Worm (Caenorhabditis elegans): ENCODE measurements around the gene bca-2.
"Not testable (repeated sequence)": the region's sequence is repeated elsewhere in the genome, so short reads cannot be mapped to it uniquely, and the experiment has no call there.

The bca-2 gene

DNA sequence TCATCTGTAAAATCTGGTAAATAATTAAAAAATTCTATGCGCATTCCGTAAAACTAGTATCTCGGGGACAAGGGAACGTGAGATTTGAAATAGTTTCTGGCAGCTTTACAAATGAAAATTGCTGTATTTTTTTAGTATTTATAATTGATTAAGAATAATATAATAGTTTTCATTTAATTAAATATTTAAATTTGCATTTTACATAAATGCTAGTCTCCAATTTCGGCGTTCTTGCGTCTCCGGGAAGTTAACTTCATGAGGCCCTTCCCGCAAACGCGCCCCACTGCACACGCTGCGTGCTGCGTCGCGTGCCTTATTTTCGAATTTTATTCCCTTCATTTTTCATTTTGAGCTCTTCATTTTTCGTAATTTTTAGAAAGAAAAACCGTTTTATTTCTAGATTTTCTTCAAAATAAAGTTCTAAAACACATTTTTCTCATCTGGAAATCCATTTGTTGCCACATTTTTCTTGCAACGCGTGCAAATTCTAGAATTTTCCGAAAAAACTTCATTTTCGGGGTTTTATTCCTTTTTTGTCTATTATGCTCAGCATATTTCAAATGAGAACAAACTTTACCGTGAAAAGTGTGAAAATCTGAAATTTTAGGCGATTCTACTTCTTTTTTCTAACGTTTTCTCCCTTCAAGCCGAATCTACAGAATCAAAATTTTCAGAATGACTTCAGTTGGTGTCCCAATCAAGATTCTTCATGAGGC lies 12.5 kb downstream of the bca-2 start, which contains the start of the genes snx-13 and snr-1 (continued):
- TF ChIP-seq R02D3.7 (tag; optimal IDR thresholded peaks at IDR 0.05) (peak; percentile 29), ceh-16 (tag; optimal IDR thresholded peaks at IDR 0.05) (no peak), nhr-12 (tag; optimal IDR thresholded peaks at IDR 0.05) (no peak), ztf-4 (tag; optimal IDR thresholded peaks at IDR 0.05) (no peak), mdl-1 (tag; optimal IDR thresholded peaks at IDR 0.05) (no peak)

DNA sequence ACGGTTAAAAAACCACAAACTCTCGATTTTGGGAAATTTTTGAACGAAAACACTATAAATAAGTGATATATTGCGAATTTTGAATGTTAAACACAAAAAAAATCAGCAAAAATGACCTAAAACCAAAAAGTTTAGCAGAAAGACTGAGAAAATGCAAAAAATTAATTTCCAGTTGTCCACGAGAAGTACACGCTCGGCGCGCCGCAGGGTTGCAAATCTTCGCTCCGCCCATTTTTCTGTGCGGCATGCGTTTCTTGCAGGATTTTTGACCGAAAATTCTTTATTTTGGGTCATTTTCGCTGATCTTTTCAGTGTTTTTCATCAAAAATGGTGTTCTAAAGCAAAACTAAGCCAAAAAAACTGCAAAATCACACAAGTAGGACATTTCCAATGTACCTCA lies 15.2 kb downstream of the bca-2 start:
- TF ChIP-seq unc-62 (GFP tag; optimal IDR thresholded peaks at IDR 0.05), result no peak
- no peak for TF ChIP-seq unc-39 (tag; optimal IDR thresholded peaks at IDR 0.05)

DNA sequence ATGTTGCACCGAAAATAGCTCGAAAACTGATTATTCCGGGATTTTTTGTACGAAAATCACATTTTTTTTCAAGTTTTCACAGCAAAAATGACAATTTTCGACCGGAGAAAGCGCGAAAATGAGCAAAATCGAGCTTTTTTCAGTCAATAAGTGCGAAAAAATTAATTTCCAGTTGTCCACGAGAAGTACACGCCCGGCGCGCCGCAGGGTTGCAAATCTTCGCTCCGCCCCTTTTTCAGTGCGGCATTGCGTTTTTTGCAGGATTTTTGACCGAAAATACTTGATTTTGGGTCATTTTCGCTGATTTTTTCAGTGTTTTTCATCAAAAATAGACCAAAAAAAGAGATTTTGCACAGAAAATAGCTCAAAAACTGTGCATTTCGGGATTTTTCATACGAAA lies 15.7 kb downstream of the bca-2 start:
- no peak for TF ChIP-seq nhr-12 (tag; optimal IDR thresholded peaks at IDR 0.05)
- no peak for TF ChIP-seq fkh-10 (GFP tag; optimal IDR thresholded peaks at IDR 0.05)
- TF ChIP-seq pha-4 (tag; optimal IDR thresholded peaks at IDR 0.05), result peak; percentile 15
- peak; percentile 46 for TF ChIP-seq lin-15B (tag; optimal IDR thresholded peaks at IDR 0.05)
- no peak for TF ChIP-seq nhr-23 (tag; optimal IDR thresholded peaks at IDR 0.05)
- TF ChIP-seq hmg-11 (tag; optimal IDR thresholded peaks at IDR 0.05), result peak; percentile 12
- TF ChIP-seq snpc-4 (tag; optimal IDR thresholded peaks at IDR 0.05), result no peak
- no peak for TF ChIP-seq nhr-11 (tag; optimal IDR thresholded peaks at IDR 0.05)
- peak; percentile 0 for TF ChIP-seq nfya-1 (tag; optimal IDR thresholded peaks at IDR 0.05; ENCODE audit: insufficient read depth)

- no peak for TF ChIP-seq nhr-77 (tag; optimal IDR thresholded peaks at IDR 0.05)
- no peak for TF ChIP-seq nhr-28 (tag; optimal IDR thresholded peaks at IDR 0.05)
- TF ChIP-seq mml-1 (tag; optimal IDR thresholded peaks at IDR 0.05), result no peak
- TF ChIP-seq ama-1 (optimal IDR thresholded peaks at IDR 0.05), result no peak
- no peak for TF ChIP-seq elt-2 (tag; optimal IDR thresholded peaks at IDR 0.05)
- no peak for TF ChIP-seq lin-39 (tag; optimal IDR thresholded peaks at IDR 0.05)
- TF ChIP-seq aly-2 (tag; optimal IDR thresholded peaks at IDR 0.05), result no peak
Measured at ce11 chrIV:17078649-17079048, 21.4 kb downstream of the bca-2 start, which contains the start of gene Y116A8C.25. Y116A8C.25 (minus strand) TSS chrIV:17078749.

ce11 chrIV:17070791-17071190 lies 29.3 kb downstream of the bca-2 start, which contains the start of gene Y116A8C.24:
Y116A8C.24 (minus strand) TSS chrIV:17070891.
- TF ChIP-seq sea-2 (GFP tag; optimal IDR thresholded peaks at IDR 0.05); nhr-237 (tag; optimal IDR thresholded peaks at IDR 0.05); nhr-43 (tag; optimal IDR thresholded peaks at IDR 0.05; ENCODE audit: poor library complexity, severe bottlenecking): not testable (repeated sequence)

DNA sequence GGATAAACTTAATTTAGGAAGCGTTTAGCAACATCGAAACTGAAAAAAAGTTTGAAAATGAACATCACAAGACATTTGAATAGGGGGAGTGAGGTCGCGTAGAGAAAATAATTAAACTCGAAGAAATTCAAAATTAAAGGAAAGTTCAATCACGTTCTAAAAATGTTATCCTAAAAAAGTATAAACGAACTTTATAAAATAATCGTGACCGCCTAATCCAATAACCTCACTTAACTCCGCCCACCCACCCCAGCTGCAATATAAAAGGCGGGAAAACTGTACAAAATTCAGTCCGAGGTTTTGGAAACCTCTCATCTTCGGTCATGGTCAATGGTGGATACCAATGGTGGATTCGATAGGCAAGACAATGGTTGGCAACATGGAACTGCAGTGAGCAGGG lies 35.1 kb downstream of the bca-2 start, which contains the start of gene Y116A8C.465:
Gene Y116A8C.465, plus strand, starts transcription at position 301 of the 400 bp plus-strand sequence.
- not testable (repeated sequence) for TF ChIP-seq nhr-76, fos-1, aly-2 (tag; optimal IDR thresholded peaks at IDR 0.05)

ce11 chrIV:17063700-17064099 lies 36.3 kb downstream of the bca-2 start, which contains the start of gene Y116A8C.467:
Y116A8C.467 (minus strand) TSS chrIV:17063800.
- not testable (repeated sequence) for TF ChIP-seq hmg-11, ceh-9, nhr-76 (tag; optimal IDR thresholded peaks at IDR 0.05)

- TF ChIP-seq nhr-76 (tag; optimal IDR thresholded peaks at IDR 0.05) (no peak), nhr-23 (tag; optimal IDR thresholded peaks at IDR 0.05) (no peak), R02D3.7 (tag; optimal IDR thresholded peaks at IDR 0.05) (no peak), nhr-11 (tag; optimal IDR thresholded peaks at IDR 0.05) (no peak), pha-4 (tag; optimal IDR thresholded peaks at IDR 0.05) (no peak), tbx-2 (tag; optimal IDR thresholded peaks at IDR 0.05) (no peak), nhr-25 (tag; optimal IDR thresholded peaks at IDR 0.05) (no peak), skn-1 (tag; optimal IDR thresholded peaks at IDR 0.05) (no peak), fkh-2 (tag; optimal IDR thresholded peaks at IDR 0.05) (no peak), zag-1 (tag; optimal IDR thresholded peaks at IDR 0.05) (no peak), ceh-16 (tag; optimal IDR thresholded peaks at IDR 0.05) (no peak), snpc-4 (tag; optimal IDR thresholded peaks at IDR 0.05) (no peak), egl-27 (tag; optimal IDR thresholded peaks at IDR 0.05) (no peak), aly-2 (tag; optimal IDR thresholded peaks at IDR 0.05) (no peak), mml-1 (tag; optimal IDR thresholded peaks at IDR 0.05) (no peak)
Measured at ce11 chrIV:17058036-17058435, 42.0 kb downstream of the bca-2 start, which contains the start of gene Y116A8C.44. Y116A8C.44 (minus strand) TSS chrIV:17058136.

All from whole organism, L3 larva.